Worm (Caenorhabditis elegans) whole organism, L1 larva: ENCODE data around the gene cyp-43A1.

Source experiments
- C04F5.9 ChIP-seq: sonication (generic microtip); optimal IDR thresholded peaks from 2 replicates; lab custom pipeline; 2016; ENCODE audit warnings: missing genetic modification characterization, missing compliant biosample characterization
- F16B12.6 ChIP-seq: fragments of 150-350 bp; optimal IDR thresholded peaks from 2 replicates; lab custom pipeline; 2014; ENCODE audit warnings: missing biosample characterization, missing genetic modification characterization
- ceh-8 ChIP-seq: fragments of 200-800 bp; sonication (Bioruptor generic); optimal IDR thresholded peaks from 2 replicates; lab custom pipeline; 2018; ENCODE audit warnings: mild to moderate bottlenecking, missing genetic modification characterization, moderate library complexity, missing compliant biosample characterization
- ceh-82 ChIP-seq, 3 experiments: fragments of 150-350 bp in 1 of 3; sonication (generic microtip) in 2 of 3; optimal IDR thresholded peaks; 2 replicates each; lab custom pipeline; 2014 to 2017; ENCODE audit warnings: missing biosample characterization in 3 of 3, missing genetic modification characterization in 3 of 3
- ceh-88 ChIP-seq: fragments of 200-800 bp; sonication (Bioruptor generic); IDR thresholded peaks from 2 replicates; pipeline ENCODE4 v1.3.6; 2022; ENCODE audit warnings: missing genetic modification characterization, missing compliant biosample characterization
- ceh-90 ChIP-seq: sonication (generic microtip); optimal IDR thresholded peaks from 2 replicates; lab custom pipeline; 2016; ENCODE audit warnings: missing genetic modification characterization, missing compliant biosample characterization
- ces-1 ChIP-seq: fragments of 150-350 bp; optimal IDR thresholded peaks from 2 replicates; lab custom pipeline; 2014; ENCODE audit warnings: missing biosample characterization, missing genetic modification reagents, missing genetic modification characterization
- dpl-1 ChIP-seq, 3 experiments: fragments of 150-350 bp in 2 of 3; sonication (generic microtip) in 1 of 3; optimal IDR thresholded peaks; 2 replicates each; lab custom pipeline; 2014 to 2017; ENCODE audit warnings: missing biosample characterization in 3 of 3, missing genetic modification characterization in 3 of 3, missing genetic modification reagents in 3 of 3
- dsc-1 ChIP-seq: sonication (generic microtip); optimal IDR thresholded peaks from 2 replicates; lab custom pipeline; 2016; ENCODE audit warnings: mild to moderate bottlenecking, missing genetic modification characterization, missing compliant biosample characterization
- elt-2 ChIP-seq: sonication (generic microtip); optimal IDR thresholded peaks from 2 replicates; lab custom pipeline; 2016; ENCODE audit warnings: missing genetic modification characterization, mild to moderate bottlenecking, inconsistent platforms, missing compliant biosample characterization, missing genetic modification reagents
- elt-3 ChIP-seq, 6 experiments: fragments of 150-350 bp in 1 of 6; sonication (generic microtip); optimal IDR thresholded peaks; 2 replicates each; lab custom pipeline; 2017 to 2018; ENCODE audit warnings: missing biosample characterization in 6 of 6, missing genetic modification characterization in 6 of 6, inconsistent platforms in 1 of 6
- fkh-4 ChIP-seq: sonication (generic microtip); optimal IDR thresholded peaks from 2 replicates; lab custom pipeline; 2016; ENCODE audit warnings: missing compliant biosample characterization, missing genetic modification characterization, borderline replicate concordance
- fkh-8 ChIP-seq: sonication (generic microtip); optimal IDR thresholded peaks from 2 replicates; lab custom pipeline; 2016; ENCODE audit warnings: mild to moderate bottlenecking, missing genetic modification characterization, missing compliant biosample characterization
- grh-1 ChIP-seq: fragments of 200-800 bp; sonication (Bioruptor generic); IDR thresholded peaks from 2 replicates; pipeline ENCODE4 v1.3.6; 2022; ENCODE audit warnings: missing genetic modification reagents, missing genetic modification characterization, missing compliant biosample characterization
- hlh-4 ChIP-seq: sonication (generic microtip); optimal IDR thresholded peaks from 2 replicates; lab custom pipeline; 2016; ENCODE audit warnings: mild to moderate bottlenecking, missing genetic modification characterization, missing compliant biosample characterization
- hpl-2 ChIP-seq: fragments of 150-350 bp; optimal IDR thresholded peaks from 2 replicates; lab custom pipeline; 2014; ENCODE audit warnings: missing biosample characterization, missing genetic modification reagents, missing genetic modification characterization
- irx-1 ChIP-seq: sonication (generic microtip); optimal IDR thresholded peaks from 2 replicates; lab custom pipeline; 2016; ENCODE audit warnings: missing genetic modification characterization, missing compliant biosample characterization
- lin-13 ChIP-seq: fragments of 150-350 bp; optimal IDR thresholded peaks from 2 replicates; lab custom pipeline; 2014; ENCODE audit warnings: missing biosample characterization, missing genetic modification reagents, missing genetic modification characterization
- lin-14 ChIP-seq: fragments of 200-800 bp; sonication (Bioruptor generic); optimal IDR thresholded peaks from 2 replicates; lab custom pipeline; 2018; ENCODE audit warnings: mild to moderate bottlenecking, missing genetic modification characterization, moderate library complexity, missing compliant biosample characterization
- lin-15B ChIP-seq: fragments of 150-350 bp; sonication (generic microtip); optimal IDR thresholded peaks from 3 replicates; lab custom pipeline; 2014; ENCODE audit warnings: missing biosample characterization, missing genetic modification characterization
- lin-39 ChIP-seq: fragments of 150-350 bp; optimal IDR thresholded peaks from 2 replicates; lab custom pipeline; 2014; ENCODE audit warnings: missing biosample characterization, missing genetic modification reagents, missing genetic modification characterization
- lir-3 ChIP-seq: sonication (generic microtip); optimal IDR thresholded peaks from 2 replicates; lab custom pipeline; 2016; ENCODE audit warnings: mild to moderate bottlenecking, missing genetic modification characterization, moderate library complexity, missing compliant biosample characterization; ENCODE audit not compliant: poor library complexity
- lsy-2 ChIP-seq, 2 experiments: fragments of 150-350 bp; optimal IDR thresholded peaks; 2 replicates each; lab custom pipeline; 2014; ENCODE audit warnings: missing biosample characterization in 2 of 2, missing genetic modification characterization in 2 of 2
- nhr-19 ChIP-seq: fragments of 200-800 bp; sonication (Bioruptor generic); conservative IDR thresholded peaks from 2 replicates; pipeline ENCODE4 v1.3.6; 2022; ENCODE audit warnings: missing genetic modification characterization, missing compliant biosample characterization
- nhr-28 ChIP-seq: fragments of 150-350 bp; optimal IDR thresholded peaks from 2 replicates; lab custom pipeline; 2014; ENCODE audit warnings: missing biosample characterization, missing genetic modification characterization
- nhr-47 ChIP-seq: sonication (generic microtip); optimal IDR thresholded peaks from 2 replicates; lab custom pipeline; 2016; ENCODE audit warnings: mild to moderate bottlenecking, missing genetic modification characterization, moderate library complexity, missing compliant biosample characterization
- nhr-71 ChIP-seq: sonication (generic microtip); optimal IDR thresholded peaks from 2 replicates; lab custom pipeline; 2016; ENCODE audit warnings: mild to moderate bottlenecking, missing genetic modification characterization, moderate library complexity, missing compliant biosample characterization
- nhr-85 ChIP-seq: sonication (generic microtip); peaks from one replicate; lab custom pipeline; 2016; ENCODE audit warnings: missing genetic modification characterization, inconsistent platforms, missing compliant biosample characterization
- nhr-90 ChIP-seq: sonication (generic microtip); optimal IDR thresholded peaks from 2 replicates; lab custom pipeline; 2016; ENCODE audit warnings: mild to moderate bottlenecking, missing genetic modification characterization, missing compliant biosample characterization; ENCODE audit not compliant: poor library complexity
- pag-3 ChIP-seq: sonication (generic microtip); optimal IDR thresholded peaks from 2 replicates; lab custom pipeline; 2017; ENCODE audit warnings: missing genetic modification characterization, mild to moderate bottlenecking, missing compliant biosample characterization, antibody characterized with exemption, borderline replicate concordance; ENCODE audit not compliant: insufficient read depth
- pqm-1 ChIP-seq: sonication (generic microtip); optimal IDR thresholded peaks from 3 replicates; lab custom pipeline; 2017; ENCODE audit warnings: missing biosample characterization, missing genetic modification characterization
- rnt-1 ChIP-seq: sonication (generic microtip); optimal IDR thresholded peaks from 2 replicates; lab custom pipeline; 2016; ENCODE audit warnings: mild to moderate bottlenecking, missing genetic modification characterization, moderate library complexity, missing compliant biosample characterization
- sox-4 ChIP-seq: sonication (generic microtip); optimal IDR thresholded peaks from 2 replicates; lab custom pipeline; 2016; ENCODE audit warnings: missing genetic modification characterization, missing compliant biosample characterization
- tbx-2 ChIP-seq: sonication (generic microtip); optimal IDR thresholded peaks from 2 replicates; lab custom pipeline; 2016; ENCODE audit warnings: missing genetic modification characterization, missing compliant biosample characterization
- tlp-1 ChIP-seq: fragments of 150-350 bp; optimal IDR thresholded peaks from 2 replicates; lab custom pipeline; 2014; ENCODE audit warnings: missing biosample characterization, missing genetic modification characterization
- unc-62 ChIP-seq: fragments of 150-350 bp; optimal IDR thresholded peaks from 2 replicates; lab custom pipeline; 2014; ENCODE audit warnings: missing biosample characterization, missing genetic modification reagents, missing genetic modification characterization
- ztf-4 ChIP-seq: fragments of 150-350 bp; optimal IDR thresholded peaks from 2 replicates; lab custom pipeline; 2014; ENCODE audit warnings: missing biosample characterization, missing genetic modification characterization

cyp-43A1 gene

ce11 chrX:5733728-5734252 lies 19.5 kb downstream of the cyp-43A1 start, which contains the start of gene rgs-6:
Gene rgs-6 (minus strand): TSS chrX:5733778.
- TF ChIP-seq fkh-8 (tag; lab: Kevin White, UChicago): no peak

DNA sequence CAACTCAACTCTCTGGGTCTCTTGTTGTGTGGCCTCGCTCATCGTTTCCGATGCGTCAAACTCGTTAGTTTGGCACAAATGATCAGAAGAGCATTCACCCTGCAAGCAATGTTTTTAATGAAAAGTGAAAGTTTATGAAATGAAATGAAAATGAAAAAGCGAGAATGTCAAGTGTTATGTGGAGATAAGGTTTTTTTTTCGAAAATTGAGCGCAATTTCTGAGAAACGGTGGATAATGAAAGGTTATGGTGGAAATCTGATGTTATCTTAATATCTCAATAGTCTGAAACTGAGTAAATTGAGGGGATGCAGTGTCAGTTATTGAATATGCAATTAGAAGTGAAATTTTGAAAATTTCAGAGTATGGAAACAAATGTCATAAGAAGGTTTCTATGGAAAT lies 28.9 kb downstream of the cyp-43A1 start, which contains the start of gene gnrr-4:
TSS of gene gnrr-4 (minus strand) at position 101 of the 400 bp plus-strand sequence.
- no peak for TF ChIP-seq dpl-1 (GFP tag; optimal IDR thresholded peaks at IDR 0.05; lab: Kevin White, UChicago)
- TF ChIP-seq fkh-8 (tag; lab: Kevin White, UChicago): peak; percentile 39

- TF ChIP-seq sox-4 (no peak), tlp-1 (tag; lab: Kevin White, UChicago) (no peak), tbx-2 (no peak), F16B12.6 (tag; lab: Kevin White, UChicago) (no peak), hlh-4 (tag; lab: Kevin White, UChicago) (no peak), ceh-90 (no peak), fkh-8 (tag; lab: Kevin White, UChicago) (no peak), fkh-4 (tag; lab: Kevin White, UChicago) (no peak), ceh-8 (no peak), pqm-1 (tag; lab: Kevin White, UChicago) (no peak), nhr-47 (tag; lab: Kevin White, UChicago) (no peak), nhr-85 (no peak), ceh-82 (tag; optimal IDR thresholded peaks at IDR 0.05; lab: Kevin White, UChicago) (no peak), lin-13 (GFP tag; lab: Kevin White, UChicago) (no peak), elt-3 (tag; optimal IDR thresholded peaks at IDR 0.05; lab: Kevin White, UChicago) (no peak), elt-2 (no peak), C04F5.9 (no peak), irx-1 (no peak), nhr-71 (tag; lab: Kevin White, UChicago) (peak; percentile 55), grh-1 (GFP tag; lab: Robert Waterston, UW) (no peak), lsy-2 (tag; optimal IDR thresholded peaks at IDR 0.05; lab: Kevin White, UChicago) (peak in 1 of 2 experiments; percentile 22), dpl-1 (GFP tag; optimal IDR thresholded peaks at IDR 0.05; lab: Kevin White, UChicago) (no peak), unc-62 (GFP tag; lab: Kevin White, UChicago) (no peak), lin-14 (GFP tag; lab: Kevin White, UChicago) (peak; percentile 53), rnt-1 (peak; percentile 40), hpl-2 (GFP tag; lab: Kevin White, UChicago) (no peak), nhr-28 (tag; lab: Kevin White, UChicago) (no peak), nhr-19 (peak; percentile 18), lir-3 (tag; lab: Kevin White, UChicago) (no peak), nhr-90 (tag; lab: Kevin White, UChicago) (no peak), ces-1 (GFP tag; lab: Kevin White, UChicago) (no peak), dsc-1 (tag; lab: Kevin White, UChicago) (no peak), pag-3 (tag; lab: Kevin White, UChicago) (peak; percentile 6), lin-15B (no peak), lin-39 (tag; lab: Kevin White, UChicago) (peak; percentile 62), ztf-4 (tag; lab: Kevin White, UChicago) (no peak), ceh-88 (GFP tag; lab: Robert Waterston, UW) (no peak)
Measured at ce11 chrX:5746665-5747064, 32.3 kb downstream of the cyp-43A1 start.
